Fruit fly (Drosophila melanogaster): ENCODE data around the gene Rpn11.

Gene Rpn11

dm6 chr2L:5059645-5060254 is at the start of gene Rpn11:
Rpn11 (minus strand) TSS chr2L:5059790.
- TF ChIP-seq insv (optimal IDR thresholded peaks at IDR 0.05), result no peak
- no peak for TF ChIP-seq psq (optimal IDR thresholded peaks at IDR 0.05)
- TF ChIP-seq ttk (optimal IDR thresholded peaks at IDR 0.05), result no peak
- no peak for TF ChIP-seq Sin3A (optimal IDR thresholded peaks at IDR 0.05)
- no peak for TF ChIP-seq Myc (optimal IDR thresholded peaks at IDR 0.05)
- TF ChIP-seq h (optimal IDR thresholded peaks at IDR 0.05), result no peak

dm6 chr2L:5109059-5109458 is 49.5 kb upstream of the Rpn11 start:
- no peak for TF ChIP-seq Myc (optimal IDR thresholded peaks at IDR 0.05)
- no peak for TF ChIP-seq Sin3A (optimal IDR thresholded peaks at IDR 0.05)
- TF ChIP-seq ttk (optimal IDR thresholded peaks at IDR 0.05), result no peak
- TF ChIP-seq psq (optimal IDR thresholded peaks at IDR 0.05), result no peak
- no peak for TF ChIP-seq insv (optimal IDR thresholded peaks at IDR 0.05)
- TF ChIP-seq h (optimal IDR thresholded peaks at IDR 0.05), result no peak

- TF ChIP-seq Myc (optimal IDR thresholded peaks at IDR 0.05), result no peak
- TF ChIP-seq psq (optimal IDR thresholded peaks at IDR 0.05), result no peak
- no peak for TF ChIP-seq ttk (optimal IDR thresholded peaks at IDR 0.05)
- TF ChIP-seq h (optimal IDR thresholded peaks at IDR 0.05), result no peak
- TF ChIP-seq insv (optimal IDR thresholded peaks at IDR 0.05), result no peak
- no peak for TF ChIP-seq Sin3A (optimal IDR thresholded peaks at IDR 0.05)
Measured at dm6 chr2L:5108273-5108653, 48.7 kb upstream of the Rpn11 start.

- TF ChIP-seq ttk (optimal IDR thresholded peaks at IDR 0.05) (no peak), psq (optimal IDR thresholded peaks at IDR 0.05) (no peak)
Measured at dm6 chr2L:5107626-5108272, 48.2 kb upstream of the Rpn11 start.

dm6 chr2L:5103733-5104132 is 44.1 kb upstream of the Rpn11 start:
- TF ChIP-seq Sin3A (optimal IDR thresholded peaks at IDR 0.05) (no peak), Myc (optimal IDR thresholded peaks at IDR 0.05) (no peak), insv (optimal IDR thresholded peaks at IDR 0.05) (no peak), psq (optimal IDR thresholded peaks at IDR 0.05) (no peak), ttk (optimal IDR thresholded peaks at IDR 0.05) (no peak), h (optimal IDR thresholded peaks at IDR 0.05) (no peak)

- TF ChIP-seq ttk (optimal IDR thresholded peaks at IDR 0.05) (no peak), h (optimal IDR thresholded peaks at IDR 0.05) (no peak), Myc (optimal IDR thresholded peaks at IDR 0.05) (no peak), psq (optimal IDR thresholded peaks at IDR 0.05) (no peak), insv (optimal IDR thresholded peaks at IDR 0.05) (no peak), Sin3A (optimal IDR thresholded peaks at IDR 0.05) (no peak)
Measured at dm6 chr2L:5100577-5100976, 41.0 kb upstream of the Rpn11 start, which contains the start of gene Msp300. Msp300 (plus strand) TSS chr2L:5100877.

- no peak for TF ChIP-seq ttk (optimal IDR thresholded peaks at IDR 0.05)
- no peak for TF ChIP-seq h (optimal IDR thresholded peaks at IDR 0.05)
- no peak for TF ChIP-seq insv (optimal IDR thresholded peaks at IDR 0.05)
- no peak for TF ChIP-seq psq (optimal IDR thresholded peaks at IDR 0.05)
- no peak for TF ChIP-seq Sin3A (optimal IDR thresholded peaks at IDR 0.05)
- TF ChIP-seq Myc (optimal IDR thresholded peaks at IDR 0.05), result no peak
Measured at dm6 chr2L:5099790-5100360, 40.3 kb upstream of the Rpn11 start, which contains the start of gene ND-13A. ND-13A (minus strand) TSS chr2L:5100288.

- no peak for TF ChIP-seq h (optimal IDR thresholded peaks at IDR 0.05)
- no peak for TF ChIP-seq psq (optimal IDR thresholded peaks at IDR 0.05)
- TF ChIP-seq insv (optimal IDR thresholded peaks at IDR 0.05), result no peak
- no peak for TF ChIP-seq Myc (optimal IDR thresholded peaks at IDR 0.05)
- no peak for TF ChIP-seq ttk (optimal IDR thresholded peaks at IDR 0.05)
- TF ChIP-seq Sin3A (optimal IDR thresholded peaks at IDR 0.05), result no peak
Measured at dm6 chr2L:5096761-5097160, 37.2 kb upstream of the Rpn11 start.

dm6 chr2L:5096222-5096621 is 36.6 kb upstream of the Rpn11 start, which contains the start of gene CG4230:
CG4230 (plus strand) TSS chr2L:5096227.
- no peak for TF ChIP-seq ttk (optimal IDR thresholded peaks at IDR 0.05)
- no peak for TF ChIP-seq Myc (optimal IDR thresholded peaks at IDR 0.05)
- no peak for TF ChIP-seq Sin3A (optimal IDR thresholded peaks at IDR 0.05)
- TF ChIP-seq insv (optimal IDR thresholded peaks at IDR 0.05), result no peak
- no peak for TF ChIP-seq psq (optimal IDR thresholded peaks at IDR 0.05)
- TF ChIP-seq h (optimal IDR thresholded peaks at IDR 0.05), result no peak

- TF ChIP-seq Myc (optimal IDR thresholded peaks at IDR 0.05) (no peak), ttk (optimal IDR thresholded peaks at IDR 0.05) (no peak), Sin3A (optimal IDR thresholded peaks at IDR 0.05) (no peak), insv (optimal IDR thresholded peaks at IDR 0.05) (no peak), h (optimal IDR thresholded peaks at IDR 0.05) (no peak), psq (optimal IDR thresholded peaks at IDR 0.05) (no peak)
Measured at dm6 chr2L:5095350-5095962, 35.9 kb upstream of the Rpn11 start.

dm6 chr2L:5093772-5094350 is 34.3 kb upstream of the Rpn11 start, which contains the start of gene CG5828:
CG5828 (plus strand) TSS chr2L:5093976.
- no peak for TF ChIP-seq h (optimal IDR thresholded peaks at IDR 0.05)
- TF ChIP-seq Myc (optimal IDR thresholded peaks at IDR 0.05), result no peak
- TF ChIP-seq Sin3A (optimal IDR thresholded peaks at IDR 0.05), result no peak
- no peak for TF ChIP-seq ttk (optimal IDR thresholded peaks at IDR 0.05)
- no peak for TF ChIP-seq psq (optimal IDR thresholded peaks at IDR 0.05)
- no peak for TF ChIP-seq insv (optimal IDR thresholded peaks at IDR 0.05)

Data from Kc167 (cell line).